Worm (Caenorhabditis elegans): ENCODE data around the gene F43E2.6.

- TF ChIP-seq flt-1 (GFP tag; IDR thresholded peaks at IDR 0.05) (no peak), T22C8.4 (GFP tag; IDR thresholded peaks at IDR 0.05) (no peak), ztf-29 (GFP tag; IDR thresholded peaks at IDR 0.05) (no peak), tab-1 (GFP tag; IDR thresholded peaks at IDR 0.05) (no peak), klf-2 (GFP tag; conservative IDR thresholded peaks at IDR 0.05) (no peak), ref-1 (GFP tag; conservative IDR thresholded peaks at IDR 0.05) (no peak), cog-1 (tag; optimal IDR thresholded peaks at IDR 0.05) (no peak)
Measured at ce11 chrII:7374143-7374542, 5.5 kb upstream of the F43E2.6 start, which contains the start of the genes mtch-1 and rpb-4.
